Fruit fly (Drosophila melanogaster): ENCODE data around the gene CG33178.
A peak's percentile ranks its signal among the peaks of the same experiment; 100 is the strongest.

Gene CG33178

dm6 chrX:15074646-15075351, 7.8 kb upstream of the CG33178 start (continued):
- TF ChIP-seq grn (GFP tag; optimal IDR thresholded peaks at IDR 0.05): peak; percentile 23
- peak; percentile 86 for TF ChIP-seq pb (GFP tag; optimal IDR thresholded peaks at IDR 0.05)
- TF ChIP-seq CG17361 (GFP tag; IDR thresholded peaks at IDR 0.05): peak; percentile 84
- TF ChIP-seq sim (GFP tag; IDR thresholded peaks at IDR 0.05): 0 out of 2 replicates have a peak, but pooled peaks have one; percentile 4

- TF ChIP-seq Camta (GFP tag; optimal IDR thresholded peaks at IDR 0.05) (no peak), nerfin-1 (tag; optimal IDR thresholded peaks at IDR 0.05) (no peak), fd64A (GFP tag; optimal IDR thresholded peaks at IDR 0.05) (no peak), grn (GFP tag; optimal IDR thresholded peaks at IDR 0.05) (no peak), pfk (GFP tag; optimal IDR thresholded peaks at IDR 0.05) (peak; percentile 84)
These were observed 7.1 kb upstream of the CG33178 start for dm6 chrX:15075485-15076037.

- TF ChIP-seq NFAT (GFP tag; IDR thresholded peaks at IDR 0.05) (peak; percentile 48; the same call in 1 of the 2 replicates), az2 (GFP tag; optimal IDR thresholded peaks at IDR 0.05) (no peak), phol (tag; optimal IDR thresholded peaks at IDR 0.05) (no peak), CG14965 (GFP tag; optimal IDR thresholded peaks at IDR 0.05; ENCODE audit: borderline replicate concordance) (no peak), CG2202 (tag; optimal IDR thresholded peaks at IDR 0.05) (no peak), Chrac-16 (GFP tag; optimal IDR thresholded peaks at IDR 0.05) (no peak), CTCF (GFP tag; optimal IDR thresholded peaks at IDR 0.05) (no peak), ash1 (GFP tag; optimal IDR thresholded peaks at IDR 0.05) (no peak), Neu2 (GFP tag; optimal IDR thresholded peaks at IDR 0.05; ENCODE audit: borderline replicate concordance) (no peak), caup (GFP tag; optimal IDR thresholded peaks at IDR 0.05; ENCODE audit: severe bottlenecking) (peak; percentile 47), CG11398 (GFP tag; optimal IDR thresholded peaks at IDR 0.05) (no peak), CG34224 (GFP tag; IDR thresholded peaks at IDR 0.05; ENCODE audit: partially characterized antibody) (0 out of 3 replicates have a peak, but pooled peaks have one; percentile 22), B-H2 (GFP tag; optimal IDR thresholded peaks at IDR 0.05) (peak; percentile 56), sr (GFP tag; IDR thresholded peaks at IDR 0.05) (no peak), D19A (tag; optimal IDR thresholded peaks at IDR 0.05) (peak; percentile 97), NfI (GFP tag; optimal IDR thresholded peaks at IDR 0.05) (peak; percentile 0), CG17829 (tag; optimal IDR thresholded peaks at IDR 0.05) (no peak), gro (GFP tag; optimal IDR thresholded peaks at IDR 0.05) (peak; percentile 78), CG6791 (GFP tag; IDR thresholded peaks at IDR 0.05; ENCODE audit: partially characterized antibody) (peak; percentile 46; the same call in 1 of the 3 replicates), NC2α (GFP tag; optimal IDR thresholded peaks at IDR 0.05) (peak; percentile 11), CG11093 (GFP tag; IDR thresholded peaks at IDR 0.05) (no peak), Taf1 (GFP tag; IDR thresholded peaks at IDR 0.05) (no peak), pzg (GFP tag; optimal IDR thresholded peaks at IDR 0.05) (peak; percentile 13), Ravus (GFP tag; IDR thresholded peaks at IDR 0.05) (no peak), Abd-B (GFP tag; optimal IDR thresholded peaks at IDR 0.05) (peak; percentile 4), CG9437 (GFP tag; optimal IDR thresholded peaks at IDR 0.05) (peak; percentile 25), bigmax (GFP tag; optimal IDR thresholded peaks at IDR 0.05) (no peak), CG43689 (GFP tag; IDR thresholded peaks at IDR 0.05) (no peak), CG1792 (GFP tag; optimal IDR thresholded peaks at IDR 0.05) (peak; percentile 22), CG15269 (tag; optimal IDR thresholded peaks at IDR 0.05) (peak; percentile 31), ac (GFP tag; optimal IDR thresholded peaks at IDR 0.05) (no peak), CG11723 (GFP tag; optimal IDR thresholded peaks at IDR 0.05) (no peak), CG10979 (tag; optimal IDR thresholded peaks at IDR 0.05) (no peak), pum (GFP tag; optimal IDR thresholded peaks at IDR 0.05) (no peak), Deaf1 (tag; optimal IDR thresholded peaks at IDR 0.05) (no peak), CG15514 (GFP tag; optimal IDR thresholded peaks at IDR 0.05) (peak; percentile 47), CG15073 (GFP tag; optimal IDR thresholded peaks at IDR 0.05) (no peak)
These were observed 6.5 kb upstream of the CG33178 start, which contains the start of gene Lsd-2 for dm6 chrX:15076038-15076575. Lsd-2 (minus strand) TSS chrX:15076220.

Data from whole organism, embryonic.